Fruit fly (Drosophila melanogaster): ENCODE results near the gene CG40485.

The CG40485 gene

DNA sequence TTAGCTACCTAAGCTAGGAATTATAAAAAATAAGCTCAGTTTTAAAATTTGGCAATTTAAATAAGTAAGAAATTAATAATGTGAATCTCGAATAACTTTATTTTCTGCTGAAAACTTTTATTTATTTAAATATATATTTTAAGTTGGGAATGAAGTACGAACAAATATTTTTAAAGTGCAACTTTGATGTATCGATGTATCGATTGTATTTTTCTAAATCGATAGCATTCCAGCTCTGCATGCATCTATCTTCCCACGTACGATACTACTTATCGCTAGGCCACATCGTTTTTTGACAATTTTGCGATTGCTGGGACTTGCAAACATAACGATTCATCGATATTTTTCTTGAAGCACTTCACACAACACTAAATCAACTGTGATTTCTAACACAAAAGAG, 45.2 kb upstream of the CG40485 start (continued):
- TF ChIP-seq CG4854 (GFP tag; optimal IDR thresholded peaks at IDR 0.05), result no peak
- TF ChIP-seq bsh (GFP tag; optimal IDR thresholded peaks at IDR 0.05), result peak in 1 of 2 experiments; percentile 25
- no peak for TF ChIP-seq ab (GFP tag; optimal IDR thresholded peaks at IDR 0.05)
- no peak for TF ChIP-seq Hr39 (optimal IDR thresholded peaks at IDR 0.05)
- no peak for TF ChIP-seq Deaf1 (tag; optimal IDR thresholded peaks at IDR 0.05)
- no peak for TF ChIP-seq CG4730 (GFP tag; IDR thresholded peaks at IDR 0.05)
- no peak for TF ChIP-seq sqz (GFP tag; optimal IDR thresholded peaks at IDR 0.05)
- no peak for TF ChIP-seq Hr3 (GFP tag; optimal IDR thresholded peaks at IDR 0.05)
- no peak for TF ChIP-seq stc (GFP tag; IDR thresholded peaks at IDR 0.05)
- TF ChIP-seq CG13123 (GFP tag; optimal IDR thresholded peaks at IDR 0.05), result no peak
- peak; percentile 2 for TF ChIP-seq CG9797 (GFP tag; optimal IDR thresholded peaks at IDR 0.05)
- TF ChIP-seq grn (GFP tag; optimal IDR thresholded peaks at IDR 0.05), result peak; percentile 12
- TF ChIP-seq fd102C (GFP tag; optimal IDR thresholded peaks at IDR 0.05), result no peak
- TF ChIP-seq CG15073 (GFP tag; optimal IDR thresholded peaks at IDR 0.05), result no peak
- TF ChIP-seq CG17385 (GFP tag; optimal IDR thresholded peaks at IDR 0.05), result no peak
- no peak for TF ChIP-seq CG15479 (GFP tag; optimal IDR thresholded peaks at IDR 0.05)
- no peak; the same call in 1 of the 2 replicates for TF ChIP-seq CG11247 (GFP tag; IDR thresholded peaks at IDR 0.05)
- peak; percentile 9 for TF ChIP-seq Fer3 (tag; optimal IDR thresholded peaks at IDR 0.05)
- TF ChIP-seq emc (GFP tag; optimal IDR thresholded peaks at IDR 0.05), result no peak
- no peak for TF ChIP-seq rib (GFP tag; IDR thresholded peaks at IDR 0.05)
- no peak for TF ChIP-seq onecut (GFP tag; IDR thresholded peaks at IDR 0.05)
- TF ChIP-seq z (GFP tag; IDR thresholded peaks at IDR 0.05), result no peak
- no peak for TF ChIP-seq so (GFP tag; IDR thresholded peaks at IDR 0.05)
- no peak for TF ChIP-seq CG9437 (GFP tag; optimal IDR thresholded peaks at IDR 0.05)
- no peak for TF ChIP-seq CG12219 (GFP tag; optimal IDR thresholded peaks at IDR 0.05)
- TF ChIP-seq dmrt11E (tag; optimal IDR thresholded peaks at IDR 0.05), result no peak
- TF ChIP-seq CG30020 (tag; optimal IDR thresholded peaks at IDR 0.05), result peak; percentile 43
- peak; percentile 52 for TF ChIP-seq CG12391 (tag; optimal IDR thresholded peaks at IDR 0.05)
- TF ChIP-seq lilli (GFP tag; optimal IDR thresholded peaks at IDR 0.05), result no peak
- no peak for TF ChIP-seq chm (GFP tag; IDR thresholded peaks at IDR 0.05)
- TF ChIP-seq wdn (GFP tag; IDR thresholded peaks at IDR 0.05), result no peak
- no peak for TF ChIP-seq bcd (GFP tag; optimal IDR thresholded peaks at IDR 0.05)
- TF ChIP-seq CG7839 (tag; optimal IDR thresholded peaks at IDR 0.05), result peak; percentile 22
- peak; percentile 17; the same call in 1 of the 2 replicates for TF ChIP-seq klu (GFP tag; IDR thresholded peaks at IDR 0.05)
- no peak for TF ChIP-seq Fer2 (tag; optimal IDR thresholded peaks at IDR 0.05)
- no peak for TF ChIP-seq CG14667 (GFP tag; IDR thresholded peaks at IDR 0.05)
- TF ChIP-seq row (GFP tag; IDR thresholded peaks at IDR 0.05), result peak; percentile 67
- no peak for TF ChIP-seq sisA (GFP tag; IDR thresholded peaks at IDR 0.05)
- no peak for TF ChIP-seq Meics (GFP tag; optimal IDR thresholded peaks at IDR 0.05)
- TF ChIP-seq phol (tag; optimal IDR thresholded peaks at IDR 0.05), result peak; percentile 40
- TF ChIP-seq Chrac-16 (GFP tag; optimal IDR thresholded peaks at IDR 0.05), result no peak
- peak; percentile 98 for TF ChIP-seq Opbp (GFP tag; IDR thresholded peaks at IDR 0.05; ENCODE audit: partially characterized antibody)
- peak; percentile 29 for TF ChIP-seq CG11504 (tag; optimal IDR thresholded peaks at IDR 0.05)
- no peak for TF ChIP-seq Poxn (GFP tag; IDR thresholded peaks at IDR 0.05)
- TF ChIP-seq CG6689 (GFP tag; IDR thresholded peaks at IDR 0.05), result 0 out of 2 replicates have a peak, but pooled peaks have one; percentile 37
- no peak for TF ChIP-seq cato (GFP tag; optimal IDR thresholded peaks at IDR 0.05; ENCODE audit: borderline replicate concordance)
- no peak for TF ChIP-seq mam (GFP tag; optimal IDR thresholded peaks at IDR 0.05)
- no peak for TF ChIP-seq MESR4 (GFP tag; optimal IDR thresholded peaks at IDR 0.05)
- no peak for TF ChIP-seq CG10321 (GFP tag; IDR thresholded peaks at IDR 0.05)
- no peak for TF ChIP-seq zfh2 (GFP tag; optimal IDR thresholded peaks at IDR 0.05)
- TF ChIP-seq Dfd (GFP tag; optimal IDR thresholded peaks at IDR 0.05), result no peak
- no peak for TF ChIP-seq Six4 (GFP tag; optimal IDR thresholded peaks at IDR 0.05)
- TF ChIP-seq dimm (GFP tag; IDR thresholded peaks at IDR 0.05), result no peak

Data from whole organism, embryonic.